Worm (Caenorhabditis elegans) whole organism, mixed stage, embryonic: ENCODE results near the gene srh-245.

ENCODE experiments used
- M03D4.4 ChIP-seq: sonication (generic microtip); optimal IDR thresholded peaks from 2 replicates; lab custom pipeline; 2017; ENCODE audit warnings: mild to moderate bottlenecking, missing genetic modification characterization, missing compliant biosample characterization
- mep-1 ChIP-seq: fragments of 150-350 bp; optimal IDR thresholded peaks from 2 replicates; lab custom pipeline; 2017; ENCODE audit warnings: missing biosample characterization, missing genetic modification reagents, missing genetic modification characterization, inconsistent platforms
- nhr-76 ChIP-seq: sonication (generic microtip); optimal IDR thresholded peaks from 2 replicates; lab custom pipeline; 2017; ENCODE audit warnings: missing biosample characterization, missing genetic modification characterization
- snpc-4 ChIP-seq: fragments of 150-350 bp; optimal IDR thresholded peaks from 2 replicates; lab custom pipeline; 2014; ENCODE audit warnings: missing biosample characterization, missing genetic modification characterization

- TF ChIP-seq snpc-4 (tag; lab: Kevin White, UChicago) (no peak), M03D4.4 (tag; lab: Kevin White, UChicago) (no peak), mep-1 (tag; lab: Kevin White, UChicago) (no peak), nhr-76 (tag; lab: Kevin White, UChicago) (no peak)
Measured at ce11 chrV:652940-653339, 2.8 kb downstream of the srh-245 start, which contains the start of gene srj-5.
